Fruit fly (Drosophila melanogaster) whole organism, pupa: ENCODE data around the gene Cyp4ac2.

Experiments used
- CG10348 ChIP-seq: fragments of 200-800 bp; sonication (Bioruptor generic); IDR thresholded peaks from 2 replicates; pipeline ENCODE4 v1.3.6; 2022; ENCODE audit warnings: missing biosample characterization, missing genetic modification characterization
- CG12605 ChIP-seq: fragments of 200-800 bp; sonication (Bioruptor generic); IDR thresholded peaks from 2 replicates; pipeline ENCODE4 v1.3.6; 2022; ENCODE audit warnings: missing biosample characterization, missing genetic modification characterization
- CG13204 ChIP-seq: fragments of 200-800 bp; sonication (Bioruptor generic); optimal IDR thresholded peaks from 2 replicates; lab custom pipeline; 2018; ENCODE audit warnings: missing biosample characterization, mild to moderate bottlenecking, missing genetic modification characterization, moderate library complexity
- CG14655 ChIP-seq: fragments of 200-800 bp; sonication (Bioruptor generic); optimal IDR thresholded peaks from 3 replicates; lab custom pipeline; 2017; ENCODE audit warnings: mild to moderate bottlenecking, missing biosample characterization, missing genetic modification reagents, missing genetic modification characterization
- CG15710 ChIP-seq: fragments of 200-800 bp; sonication (Bioruptor generic); optimal IDR thresholded peaks from 2 replicates; lab custom pipeline; 2018; ENCODE audit warnings: missing biosample characterization, mild to moderate bottlenecking, missing genetic modification characterization, moderate library complexity
- CG17806 ChIP-seq: fragments of 200-800 bp; sonication (Bioruptor generic); optimal IDR thresholded peaks from 2 replicates; lab custom pipeline; 2018; ENCODE audit warnings: missing biosample characterization, mild to moderate bottlenecking, missing genetic modification characterization, moderate library complexity
- CG32121 ChIP-seq: fragments of 200-800 bp; sonication (Bioruptor generic); IDR thresholded peaks from 2 replicates; pipeline ENCODE4 v1.3.6; 2022; ENCODE audit warnings: missing biosample characterization, missing genetic modification characterization
- CG34367 ChIP-seq: fragments of 200-800 bp; sonication (Bioruptor generic); optimal IDR thresholded peaks from 2 replicates; lab custom pipeline; 2018; ENCODE audit warnings: missing biosample characterization, mild to moderate bottlenecking, missing genetic modification characterization
- CG4496 ChIP-seq: fragments of 200-800 bp; sonication (Bioruptor generic); IDR thresholded peaks from 3 replicates; pipeline ENCODE4 v1.3.6; 2022; ENCODE audit warnings: missing biosample characterization, missing genetic modification characterization
- CG8159 ChIP-seq: fragments of 200-800 bp; sonication (Bioruptor generic); optimal IDR thresholded peaks from 3 replicates; lab custom pipeline; 2018; ENCODE audit warnings: missing biosample characterization, mild to moderate bottlenecking, missing genetic modification characterization, moderate library complexity
- CG8301 ChIP-seq: fragments of 200-800 bp; sonication (Bioruptor generic); optimal IDR thresholded peaks from 2 replicates; lab custom pipeline; 2018; ENCODE audit warnings: missing biosample characterization, mild to moderate bottlenecking, missing genetic modification characterization
- CG9948 ChIP-seq: fragments of 200-800 bp; sonication (Bioruptor generic); optimal IDR thresholded peaks from 2 replicates; lab custom pipeline; 2018; ENCODE audit warnings: missing biosample characterization, mild to moderate bottlenecking, missing genetic modification characterization, moderate library complexity
- D1 ChIP-seq: fragments of 200-800 bp; sonication (Bioruptor generic); optimal IDR thresholded peaks from 2 replicates; lab custom pipeline; 2018; ENCODE audit warnings: missing biosample characterization, mild to moderate bottlenecking, missing genetic modification characterization, moderate library complexity
- EcR ChIP-seq: fragments of 200-800 bp; sonication (Bioruptor generic); optimal IDR thresholded peaks from 3 replicates; lab custom pipeline; 2019; ENCODE audit warnings: missing biosample characterization, missing genetic modification characterization, mild to moderate bottlenecking, moderate library complexity, missing genetic modification reagents
- Ets98B ChIP-seq: fragments of 200-800 bp; sonication (Bioruptor generic); IDR thresholded peaks from 2 replicates; pipeline ENCODE4 v1.3.6; 2022; ENCODE audit warnings: missing biosample characterization, missing genetic modification characterization
- Pif1A ChIP-seq: fragments of 200-800 bp; sonication (Bioruptor generic); optimal IDR thresholded peaks from 3 replicates; lab custom pipeline; 2016; ENCODE audit warnings: missing biosample characterization, missing genetic modification characterization
- Pif1B ChIP-seq: fragments of 200-800 bp; sonication (Bioruptor generic); optimal IDR thresholded peaks from 3 replicates; lab custom pipeline; 2016; ENCODE audit warnings: missing biosample characterization, missing genetic modification characterization
- Snoo ChIP-seq: fragments of 200-800 bp; sonication (Bioruptor generic); optimal IDR thresholded peaks from 3 replicates; lab custom pipeline; 2017; ENCODE audit warnings: missing biosample characterization, mild to moderate bottlenecking, missing genetic modification characterization, inconsistent platforms
- fd96Ca ChIP-seq: fragments of 200-800 bp; sonication (Bioruptor generic); IDR thresholded peaks from 3 replicates; pipeline ENCODE4 v1.3.6; 2022; ENCODE audit warnings: missing biosample characterization, missing genetic modification characterization
- gl ChIP-seq: fragments of 200-800 bp; sonication (Bioruptor generic); optimal IDR thresholded peaks from 2 replicates; lab custom pipeline; 2018; ENCODE audit warnings: missing biosample characterization, mild to moderate bottlenecking, missing genetic modification characterization
- rn ChIP-seq: fragments of 200-800 bp; sonication (Bioruptor generic); IDR thresholded peaks from 2 replicates; pipeline ENCODE4 v1.3.6; 2022; ENCODE audit warnings: missing biosample characterization, missing genetic modification characterization

Cyp4ac2 gene

DNA sequence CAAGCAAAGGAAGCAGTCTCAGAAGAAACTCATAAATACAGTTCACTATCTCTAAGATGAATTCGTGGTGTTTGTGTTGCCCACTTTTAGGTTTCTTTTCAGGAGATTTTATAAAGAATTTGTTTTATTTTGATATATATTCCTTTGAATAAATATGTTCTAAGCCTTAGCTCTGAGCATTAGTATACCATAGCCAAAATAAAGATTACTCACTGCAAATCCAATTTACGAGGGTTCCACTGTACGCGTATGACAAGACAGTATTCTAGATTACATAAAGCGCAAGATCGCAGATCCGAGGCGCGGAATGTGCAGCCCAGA lies 26.4 kb downstream of the Cyp4ac2 start:
- TF ChIP-seq Snoo (tag; lab: Kevin White, UChicago), result peak; percentile 87
- peak; percentile 80 for TF ChIP-seq CG8301 (tag; lab: Kevin White, UChicago)
- peak; percentile 45; the same call in 1 of the 2 replicates for TF ChIP-seq CG32121
- TF ChIP-seq CG15710, result peak; percentile 99
- peak; percentile 59 for TF ChIP-seq rn
- TF ChIP-seq gl (tag; lab: Kevin White, UChicago), result peak; percentile 89
- TF ChIP-seq D1 (tag; lab: Kevin White, UChicago), result peak; percentile 92
- TF ChIP-seq CG13204, result peak; percentile 53
- TF ChIP-seq CG4496 (GFP tag; lab: Robert Waterston, UW), result peak; percentile 83
- TF ChIP-seq CG10348 (GFP tag; lab: Robert Waterston, UW), result 0 out of 2 replicates have a peak, but pooled peaks have one; percentile 23
- peak; percentile 90 for TF ChIP-seq Pif1B (GFP tag; lab: Kevin White, UChicago)
- TF ChIP-seq EcR (GFP tag; lab: Kevin White, UChicago), result no peak
- TF ChIP-seq Pif1A (GFP tag; lab: Kevin White, UChicago), result peak; percentile 90
- TF ChIP-seq CG34367, result peak; percentile 96
- TF ChIP-seq fd96Ca, result peak; percentile 73; the same call in 2 of the 3 replicates
- TF ChIP-seq CG12605 (GFP tag; lab: Robert Waterston, UW), result peak; percentile 78
- TF ChIP-seq CG8159, result peak; percentile 98
- peak; percentile 69 for TF ChIP-seq Ets98B
- TF ChIP-seq CG9948 (tag; lab: Kevin White, UChicago), result peak; percentile 98
- TF ChIP-seq CG17806 (tag; lab: Kevin White, UChicago), result peak; percentile 98
- peak; percentile 84 for TF ChIP-seq CG14655 (GFP tag; lab: Kevin White, UChicago)

DNA sequence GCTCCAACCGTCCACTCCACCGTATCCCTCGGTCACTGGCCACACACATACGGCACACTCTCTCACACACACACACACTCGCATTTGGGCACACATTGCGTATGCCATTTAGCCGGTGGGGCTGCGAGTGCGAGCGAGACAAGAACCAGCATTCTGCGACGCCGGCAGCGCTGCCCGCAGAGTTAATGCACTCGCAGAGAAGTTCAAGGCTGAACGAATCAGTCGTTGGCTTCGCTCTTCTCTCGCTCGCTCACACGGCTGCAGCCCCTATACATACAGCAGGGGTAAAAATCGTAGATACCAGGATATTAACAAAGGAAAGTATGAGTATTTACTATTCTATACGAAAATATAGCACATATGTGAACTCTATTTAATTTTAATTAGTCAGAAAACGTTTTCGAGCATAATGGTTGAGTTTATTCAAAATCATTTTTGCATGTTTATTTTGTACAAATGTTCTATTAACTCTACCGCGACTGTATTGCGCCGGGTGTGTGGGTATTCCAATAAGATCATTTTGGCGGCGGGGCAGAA lies 26.9 kb downstream of the Cyp4ac2 start:
- peak; percentile 93 for TF ChIP-seq Pif1B (GFP tag; lab: Kevin White, UChicago)
- peak; percentile 91 for TF ChIP-seq CG14655 (GFP tag; lab: Kevin White, UChicago)
- TF ChIP-seq gl (tag; lab: Kevin White, UChicago), result peak; percentile 97
- peak; percentile 98 for TF ChIP-seq CG15710
- peak; percentile 97 for TF ChIP-seq CG9948 (tag; lab: Kevin White, UChicago)
- peak; percentile 94 for TF ChIP-seq CG8301 (tag; lab: Kevin White, UChicago)
- TF ChIP-seq CG8159, result peak; percentile 98
- TF ChIP-seq Ets98B, result peak; percentile 88
- TF ChIP-seq EcR (GFP tag; lab: Kevin White, UChicago), result peak; percentile 100
- peak; percentile 92 for TF ChIP-seq CG13204
- peak; percentile 94 for TF ChIP-seq CG4496 (GFP tag; lab: Robert Waterston, UW)
- no peak; the same call in none of the 3 replicates for TF ChIP-seq fd96Ca
- peak; percentile 91 for TF ChIP-seq D1 (tag; lab: Kevin White, UChicago)
- TF ChIP-seq Pif1A (GFP tag; lab: Kevin White, UChicago), result peak; percentile 96
- TF ChIP-seq Snoo (tag; lab: Kevin White, UChicago), result peak; percentile 93
- 0 out of 2 replicates have a peak, but pooled peaks have one; percentile 35 for TF ChIP-seq CG10348 (GFP tag; lab: Robert Waterston, UW)
- TF ChIP-seq CG32121, result peak; percentile 87
- peak; percentile 97 for TF ChIP-seq CG17806 (tag; lab: Kevin White, UChicago)
- TF ChIP-seq rn, result peak; percentile 77
- peak; percentile 93 for TF ChIP-seq CG12605 (GFP tag; lab: Robert Waterston, UW)
- peak; percentile 96 for TF ChIP-seq CG34367

DNA sequence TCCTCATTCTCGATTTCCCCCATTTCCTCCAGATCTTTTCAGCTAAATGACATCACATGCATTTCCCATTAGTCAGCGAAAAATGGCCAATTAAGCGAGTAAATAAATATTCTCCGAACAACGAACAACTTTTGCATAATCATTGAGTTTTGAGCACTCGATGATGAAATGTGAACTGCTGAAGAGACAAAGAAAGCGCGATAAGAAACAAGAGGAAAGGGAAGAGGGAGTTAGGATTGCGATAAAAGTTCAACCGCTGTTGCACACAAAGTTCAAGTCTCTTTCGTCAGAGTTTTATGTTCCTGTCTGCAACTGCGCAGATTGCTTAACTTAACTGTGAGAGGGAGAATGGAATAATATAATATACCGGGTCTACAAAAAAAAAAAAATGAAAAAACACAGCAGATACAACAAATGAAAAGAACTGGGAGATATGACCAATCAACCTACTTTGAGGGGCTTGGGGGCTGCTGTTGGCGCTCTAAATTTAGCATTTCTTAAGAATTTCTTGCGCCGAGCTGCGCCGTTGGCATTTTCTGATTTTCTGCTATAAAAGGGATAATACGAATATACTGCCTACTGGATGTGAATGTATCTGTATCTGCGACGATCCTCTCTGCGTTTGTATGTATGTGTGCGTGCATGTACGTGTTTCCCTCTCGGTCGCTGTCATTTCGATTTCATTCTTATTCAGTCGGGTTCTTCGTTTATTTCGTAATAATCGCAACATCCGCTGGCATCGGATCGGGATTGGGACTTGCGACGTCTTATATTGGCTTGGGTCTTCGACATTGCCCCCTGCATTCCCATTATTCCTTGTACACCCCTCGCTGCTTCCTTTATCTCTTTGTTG lies 28.4 kb downstream of the Cyp4ac2 start:
- TF ChIP-seq Ets98B (0 out of 2 replicates have a peak, but pooled peaks have one; percentile 8), CG4496 (GFP tag; lab: Robert Waterston, UW) (peak; percentile 22; the same call in 1 of the 3 replicates), CG15710 (no peak), Pif1B (GFP tag; lab: Kevin White, UChicago) (peak; percentile 63), CG17806 (tag; lab: Kevin White, UChicago) (no peak), CG12605 (GFP tag; lab: Robert Waterston, UW) (peak; percentile 23; the same call in 1 of the 2 replicates), D1 (tag; lab: Kevin White, UChicago) (no peak), EcR (GFP tag; lab: Kevin White, UChicago) (peak; percentile 98), CG8159 (peak; percentile 14), CG34367 (no peak), gl (tag; lab: Kevin White, UChicago) (peak; percentile 20), rn (no peak), CG9948 (tag; lab: Kevin White, UChicago) (no peak), CG13204 (peak; percentile 79), CG8301 (tag; lab: Kevin White, UChicago) (no peak), fd96Ca (no peak; the same call in 2 of the 3 replicates), Snoo (tag; lab: Kevin White, UChicago) (no peak), CG32121 (no peak), CG14655 (GFP tag; lab: Kevin White, UChicago) (peak; percentile 8), CG10348 (GFP tag; lab: Robert Waterston, UW) (no peak), Pif1A (GFP tag; lab: Kevin White, UChicago) (no peak)

DNA sequence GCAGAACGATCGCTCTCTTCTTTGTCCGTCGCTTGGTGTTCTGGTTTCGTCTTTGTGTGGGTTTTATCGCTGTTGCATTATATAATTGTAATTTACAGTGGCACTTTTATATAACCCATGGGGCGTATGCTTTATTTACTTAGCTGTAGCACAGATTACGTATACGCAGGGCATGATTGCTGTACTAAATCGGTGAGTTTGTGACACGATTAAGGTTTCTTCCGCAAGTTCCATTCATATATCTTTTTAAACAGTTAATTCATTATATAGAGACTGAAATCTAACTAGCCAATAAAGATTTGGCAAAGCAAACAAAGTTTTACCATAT lies 29.0 kb downstream of the Cyp4ac2 start:
- no peak for TF ChIP-seq CG14655 (GFP tag; lab: Kevin White, UChicago)
- no peak for TF ChIP-seq CG15710
- no peak for TF ChIP-seq CG4496 (GFP tag; lab: Robert Waterston, UW)
- no peak for TF ChIP-seq gl (tag; lab: Kevin White, UChicago)
- TF ChIP-seq CG8159, result no peak
- peak; percentile 3 for TF ChIP-seq Pif1A (GFP tag; lab: Kevin White, UChicago)
- no peak for TF ChIP-seq Snoo (tag; lab: Kevin White, UChicago)
- TF ChIP-seq EcR (GFP tag; lab: Kevin White, UChicago), result no peak
